Worm (Caenorhabditis elegans): ENCODE data around the gene gst-2.

DNA sequence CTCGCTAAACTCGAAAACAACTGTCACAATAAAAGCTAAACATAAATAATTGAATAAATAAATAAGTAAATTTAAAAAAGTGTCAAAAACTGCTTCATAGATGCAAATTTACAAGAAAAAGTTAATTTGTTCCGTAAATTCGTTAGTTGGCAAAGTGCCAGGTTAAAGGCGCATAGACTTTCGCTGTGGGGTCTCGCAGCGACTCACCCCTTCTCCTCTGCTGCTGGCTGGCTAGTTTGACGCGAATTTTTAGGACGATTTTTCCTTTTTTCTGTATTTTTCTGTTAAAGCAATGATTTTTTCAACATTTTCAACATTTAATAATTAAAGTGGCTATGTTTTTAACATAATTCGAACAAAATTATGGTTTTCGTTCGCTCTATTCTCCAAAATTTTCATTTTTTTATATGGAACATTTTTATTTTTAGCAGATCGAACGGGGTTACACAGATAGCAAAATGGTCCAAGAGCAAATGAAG lies 34.4 kb upstream of the gst-2 start, which contains the start of gene rack-1:
- TF ChIP-seq tab-1 (GFP tag; IDR thresholded peaks at IDR 0.05) (no peak), flt-1 (GFP tag; IDR thresholded peaks at IDR 0.05) (no peak)

All from whole organism, midembryonic.